Worm (Caenorhabditis elegans) whole organism, L1 larva: ENCODE measurements around the gene ugt-38.
A peak's percentile ranks its signal among the peaks of the same experiment; 100 is the strongest.

Experiments used
- C04F5.9 ChIP-seq: sonication (generic microtip); optimal IDR thresholded peaks from 2 replicates; lab custom pipeline; 2016; ENCODE audit warnings: missing genetic modification characterization, missing compliant biosample characterization
- F16B12.6 ChIP-seq: fragments of 150-350 bp; optimal IDR thresholded peaks from 2 replicates; lab custom pipeline; 2014; ENCODE audit warnings: missing biosample characterization, missing genetic modification characterization
- aly-2 ChIP-seq: fragments of 150-350 bp; optimal IDR thresholded peaks from 2 replicates; lab custom pipeline; 2014; ENCODE audit warnings: missing biosample characterization, missing genetic modification characterization
- ama-1 ChIP-seq: fragments of 150-350 bp; optimal IDR thresholded peaks from 2 replicates; lab custom pipeline; 2014
- blmp-1 ChIP-seq: fragments of 150-350 bp; optimal IDR thresholded peaks from 2 replicates; lab custom pipeline; 2014; ENCODE audit warnings: missing biosample characterization, missing genetic modification characterization
- ceh-63 ChIP-seq: fragments of 200-800 bp; sonication (Bioruptor generic); optimal IDR thresholded peaks from 2 replicates; lab custom pipeline; 2018; ENCODE audit warnings: mild to moderate bottlenecking, missing genetic modification characterization, missing compliant biosample characterization
- ceh-8 ChIP-seq: fragments of 200-800 bp; sonication (Bioruptor generic); optimal IDR thresholded peaks from 2 replicates; lab custom pipeline; 2018; ENCODE audit warnings: mild to moderate bottlenecking, missing genetic modification characterization, moderate library complexity, missing compliant biosample characterization
- dpl-1 ChIP-seq, 3 experiments: fragments of 150-350 bp in 2 of 3; sonication (generic microtip) in 1 of 3; optimal IDR thresholded peaks; 2 replicates each; lab custom pipeline; 2014 to 2017; ENCODE audit warnings: missing biosample characterization in 3 of 3, missing genetic modification characterization in 3 of 3, missing genetic modification reagents in 3 of 3
- dsc-1 ChIP-seq: sonication (generic microtip); optimal IDR thresholded peaks from 2 replicates; lab custom pipeline; 2016; ENCODE audit warnings: mild to moderate bottlenecking, missing genetic modification characterization, missing compliant biosample characterization
- efl-3 ChIP-seq: fragments of 200-800 bp; sonication (Bioruptor generic); optimal IDR thresholded peaks from 2 replicates; lab custom pipeline; 2018; ENCODE audit warnings: mild to moderate bottlenecking, missing genetic modification characterization, missing compliant biosample characterization
- egl-27 ChIP-seq, 2 experiments: fragments of 150-350 bp in 1 of 2; sonication (generic microtip); optimal IDR thresholded peaks; 3 replicates each; lab custom pipeline; 2017 to 2018; ENCODE audit warnings: missing biosample characterization in 2 of 2, missing genetic modification characterization in 2 of 2, missing genetic modification reagents in 2 of 2
- elt-2 ChIP-seq: sonication (generic microtip); optimal IDR thresholded peaks from 2 replicates; lab custom pipeline; 2016; ENCODE audit warnings: missing genetic modification characterization, mild to moderate bottlenecking, inconsistent platforms, missing compliant biosample characterization, missing genetic modification reagents
- ets-5 ChIP-seq: fragments of 200-800 bp; sonication (Bioruptor generic); IDR thresholded peaks from 2 replicates; pipeline ENCODE4 v1.3.6; 2022; ENCODE audit warnings: missing genetic modification characterization, missing compliant biosample characterization
- fkh-8 ChIP-seq: sonication (generic microtip); optimal IDR thresholded peaks from 2 replicates; lab custom pipeline; 2016; ENCODE audit warnings: mild to moderate bottlenecking, missing genetic modification characterization, missing compliant biosample characterization
- fos-1 ChIP-seq: fragments of 150-350 bp; optimal IDR thresholded peaks from 2 replicates; lab custom pipeline; 2014; ENCODE audit warnings: missing biosample characterization, missing genetic modification characterization
- grh-1 ChIP-seq: fragments of 200-800 bp; sonication (Bioruptor generic); IDR thresholded peaks from 2 replicates; pipeline ENCODE4 v1.3.6; 2022; ENCODE audit warnings: missing genetic modification reagents, missing genetic modification characterization, missing compliant biosample characterization
- hpl-2 ChIP-seq: fragments of 150-350 bp; optimal IDR thresholded peaks from 2 replicates; lab custom pipeline; 2014; ENCODE audit warnings: missing biosample characterization, missing genetic modification reagents, missing genetic modification characterization
- isw-1 ChIP-seq: fragments of 200-800 bp; sonication (Bioruptor generic); IDR thresholded peaks from 2 replicates; pipeline ENCODE4 v1.3.6; 2022; ENCODE audit warnings: missing genetic modification characterization, missing compliant biosample characterization
- lin-13 ChIP-seq: fragments of 150-350 bp; optimal IDR thresholded peaks from 2 replicates; lab custom pipeline; 2014; ENCODE audit warnings: missing biosample characterization, missing genetic modification reagents, missing genetic modification characterization
- lin-14 ChIP-seq: fragments of 200-800 bp; sonication (Bioruptor generic); optimal IDR thresholded peaks from 2 replicates; lab custom pipeline; 2018; ENCODE audit warnings: mild to moderate bottlenecking, missing genetic modification characterization, moderate library complexity, missing compliant biosample characterization
- lin-15B ChIP-seq: fragments of 150-350 bp; sonication (generic microtip); optimal IDR thresholded peaks from 3 replicates; lab custom pipeline; 2014; ENCODE audit warnings: missing biosample characterization, missing genetic modification characterization
- lin-35 ChIP-seq, 2 experiments: fragments of 150-350 bp; optimal IDR thresholded peaks; 2 replicates each; lab custom pipeline; 2014; ENCODE audit warnings: missing biosample characterization in 2 of 2, missing genetic modification characterization in 2 of 2, missing genetic modification reagents in 2 of 2
- lsy-2 ChIP-seq, 2 experiments: fragments of 150-350 bp; optimal IDR thresholded peaks; 2 replicates each; lab custom pipeline; 2014; ENCODE audit warnings: missing biosample characterization in 2 of 2, missing genetic modification characterization in 2 of 2
- mef-2 ChIP-seq: fragments of 150-350 bp; optimal IDR thresholded peaks from 2 replicates; lab custom pipeline; 2014; ENCODE audit warnings: missing biosample characterization, missing genetic modification characterization
- nhr-12 ChIP-seq: sonication (generic microtip); optimal IDR thresholded peaks from 2 replicates; lab custom pipeline; 2017; ENCODE audit warnings: missing biosample characterization, missing genetic modification characterization
- nhr-20 ChIP-seq: sonication (generic microtip); optimal IDR thresholded peaks from 2 replicates; lab custom pipeline; 2016; ENCODE audit warnings: mild to moderate bottlenecking, missing genetic modification characterization, missing compliant biosample characterization
- nhr-237 ChIP-seq: fragments of 150-350 bp; optimal IDR thresholded peaks from 2 replicates; lab custom pipeline; 2014; ENCODE audit warnings: missing biosample characterization, missing genetic modification characterization
- nhr-28 ChIP-seq: fragments of 150-350 bp; optimal IDR thresholded peaks from 2 replicates; lab custom pipeline; 2014; ENCODE audit warnings: missing biosample characterization, missing genetic modification characterization
- nhr-47 ChIP-seq: sonication (generic microtip); optimal IDR thresholded peaks from 2 replicates; lab custom pipeline; 2016; ENCODE audit warnings: mild to moderate bottlenecking, missing genetic modification characterization, moderate library complexity, missing compliant biosample characterization
- nhr-71 ChIP-seq: sonication (generic microtip); optimal IDR thresholded peaks from 2 replicates; lab custom pipeline; 2016; ENCODE audit warnings: mild to moderate bottlenecking, missing genetic modification characterization, moderate library complexity, missing compliant biosample characterization
- nhr-76 ChIP-seq: sonication (generic microtip); optimal IDR thresholded peaks from 2 replicates; lab custom pipeline; 2017; ENCODE audit warnings: missing biosample characterization, missing genetic modification characterization
- nhr-77 ChIP-seq: fragments of 150-350 bp; optimal IDR thresholded peaks from 2 replicates; lab custom pipeline; 2014; ENCODE audit warnings: missing biosample characterization, missing genetic modification characterization
- nhr-84 ChIP-seq: sonication (generic microtip); optimal IDR thresholded peaks from 2 replicates; lab custom pipeline; 2017; ENCODE audit warnings: missing biosample characterization, missing genetic modification characterization
- nhr-85 ChIP-seq: sonication (generic microtip); peaks from one replicate; lab custom pipeline; 2016; ENCODE audit warnings: missing genetic modification characterization, inconsistent platforms, missing compliant biosample characterization
- pax-3 ChIP-seq: fragments of 200-800 bp; sonication (Bioruptor generic); optimal IDR thresholded peaks from 2 replicates; lab custom pipeline; 2018; ENCODE audit warnings: mild to moderate bottlenecking, missing genetic modification characterization, moderate library complexity, missing compliant biosample characterization
- pqm-1 ChIP-seq: sonication (generic microtip); optimal IDR thresholded peaks from 3 replicates; lab custom pipeline; 2017; ENCODE audit warnings: missing biosample characterization, missing genetic modification characterization
- rnt-1 ChIP-seq: sonication (generic microtip); optimal IDR thresholded peaks from 2 replicates; lab custom pipeline; 2016; ENCODE audit warnings: mild to moderate bottlenecking, missing genetic modification characterization, moderate library complexity, missing compliant biosample characterization
- skn-1 ChIP-seq: fragments of 150-350 bp; optimal IDR thresholded peaks from 2 replicates; lab custom pipeline; 2014; ENCODE audit warnings: missing biosample characterization, missing genetic modification characterization
- snu-23 ChIP-seq: sonication (generic microtip); optimal IDR thresholded peaks from 2 replicates; lab custom pipeline; 2016; ENCODE audit warnings: missing genetic modification characterization, missing compliant biosample characterization
- sox-4 ChIP-seq: sonication (generic microtip); optimal IDR thresholded peaks from 2 replicates; lab custom pipeline; 2016; ENCODE audit warnings: missing genetic modification characterization, missing compliant biosample characterization
- sptf-1 ChIP-seq: fragments of 150-350 bp; optimal IDR thresholded peaks from 2 replicates; lab custom pipeline; 2014; ENCODE audit warnings: missing biosample characterization, missing genetic modification characterization
- sup-37 ChIP-seq: fragments of 200-800 bp; sonication (Bioruptor generic); optimal IDR thresholded peaks from 2 replicates; lab custom pipeline; 2018; ENCODE audit warnings: mild to moderate bottlenecking, missing genetic modification characterization, missing compliant biosample characterization
- swsn-7 ChIP-seq: sonication (generic microtip); optimal IDR thresholded peaks from 2 replicates; lab custom pipeline; 2016; ENCODE audit warnings: missing genetic modification characterization, missing compliant biosample characterization
- tlp-1 ChIP-seq: fragments of 150-350 bp; optimal IDR thresholded peaks from 2 replicates; lab custom pipeline; 2014; ENCODE audit warnings: missing biosample characterization, missing genetic modification characterization
- unc-30 ChIP-seq: sonication (generic microtip); optimal IDR thresholded peaks from 2 replicates; lab custom pipeline; 2017; ENCODE audit warnings: missing biosample characterization, missing genetic modification characterization
- unc-86 ChIP-seq: sonication (generic microtip); optimal IDR thresholded peaks from 2 replicates; lab custom pipeline; 2016; ENCODE audit warnings: missing genetic modification characterization, missing compliant biosample characterization
- unc-98 ChIP-seq: fragments of 200-800 bp; sonication (Bioruptor generic); IDR thresholded peaks from 2 replicates; pipeline ENCODE4 v1.3.6; 2022; ENCODE audit warnings: missing genetic modification characterization, missing compliant biosample characterization
- vab-15 ChIP-seq: sonication (generic microtip); optimal IDR thresholded peaks from 2 replicates; lab custom pipeline; 2017; ENCODE audit warnings: missing genotype, mild to moderate bottlenecking, missing genetic modification characterization, missing compliant biosample characterization
- zip-4 ChIP-seq: fragments of 200-800 bp; sonication (Bioruptor generic); optimal IDR thresholded peaks from 2 replicates; lab custom pipeline; 2018; ENCODE audit warnings: mild to moderate bottlenecking, missing genetic modification characterization, moderate library complexity, missing compliant biosample characterization
- ztf-4 ChIP-seq: fragments of 150-350 bp; optimal IDR thresholded peaks from 2 replicates; lab custom pipeline; 2014; ENCODE audit warnings: missing biosample characterization, missing genetic modification characterization

The ugt-38 gene

DNA sequence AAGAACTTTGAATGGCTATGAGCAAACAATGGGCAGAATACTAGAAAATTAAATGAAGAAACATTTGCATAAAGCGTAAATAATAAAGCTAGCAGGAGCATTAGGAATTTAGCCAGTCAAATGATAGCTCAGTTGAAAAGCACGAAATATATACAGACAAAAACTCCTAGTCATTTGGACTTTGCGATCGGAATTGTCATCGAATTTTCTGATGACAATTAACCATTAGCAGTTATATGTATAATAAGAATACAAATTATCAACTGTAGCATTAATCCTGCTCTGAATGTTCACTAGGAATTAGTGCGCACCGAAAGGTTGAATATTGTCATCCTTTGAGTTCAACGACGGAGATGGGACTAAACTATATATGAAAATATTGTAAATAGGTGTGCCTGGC, at the start of gene ugt-38:
TSS of gene ugt-38 (minus strand) at position 101 of the 400 bp plus-strand sequence.
- TF ChIP-seq unc-30 (no peak), F16B12.6 (no peak), swsn-7 (no peak), ets-5 (GFP tag; lab: Robert Waterston, UW) (no peak), lin-13 (no peak), nhr-28 (tag; lab: Kevin White, UChicago) (no peak), sptf-1 (tag; lab: Kevin White, UChicago) (no peak), elt-2 (tag; lab: Kevin White, UChicago) (no peak), nhr-237 (tag; lab: Kevin White, UChicago) (no peak)

DNA sequence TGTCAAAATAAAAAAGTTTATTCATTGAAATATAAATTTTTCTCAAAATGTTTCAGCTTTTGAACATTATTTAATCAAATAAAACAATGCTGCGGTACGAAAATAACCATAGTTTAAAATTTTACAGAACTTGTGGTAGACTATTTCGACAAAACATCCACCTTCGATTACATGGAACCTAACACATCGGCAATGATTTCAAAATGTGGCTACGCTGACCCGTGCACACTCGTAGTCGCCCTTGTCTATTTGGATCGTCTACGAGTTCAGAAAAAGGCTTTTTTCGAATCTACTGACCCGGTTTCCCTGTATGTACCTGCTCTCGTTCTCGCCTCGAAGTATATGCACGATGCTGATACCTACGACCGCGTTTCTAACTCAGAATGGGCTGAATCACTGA, 49.8 kb upstream of the ugt-38 start:
- no peak for TF ChIP-seq isw-1 (GFP tag; lab: Robert Waterston, UW)
- no peak for TF ChIP-seq blmp-1
- no peak for TF ChIP-seq hpl-2 (GFP tag; lab: Kevin White, UChicago)
- TF ChIP-seq dsc-1 (tag; lab: Kevin White, UChicago): no peak
- TF ChIP-seq lin-35 (GFP tag; optimal IDR thresholded peaks at IDR 0.05; lab: Kevin White, UChicago): no peak
- TF ChIP-seq sptf-1 (tag; lab: Kevin White, UChicago): no peak
- no peak for TF ChIP-seq ceh-8
- TF ChIP-seq lin-15B (tag; lab: Kevin White, UChicago): no peak
- TF ChIP-seq rnt-1 (tag; lab: Kevin White, UChicago): no peak

DNA sequence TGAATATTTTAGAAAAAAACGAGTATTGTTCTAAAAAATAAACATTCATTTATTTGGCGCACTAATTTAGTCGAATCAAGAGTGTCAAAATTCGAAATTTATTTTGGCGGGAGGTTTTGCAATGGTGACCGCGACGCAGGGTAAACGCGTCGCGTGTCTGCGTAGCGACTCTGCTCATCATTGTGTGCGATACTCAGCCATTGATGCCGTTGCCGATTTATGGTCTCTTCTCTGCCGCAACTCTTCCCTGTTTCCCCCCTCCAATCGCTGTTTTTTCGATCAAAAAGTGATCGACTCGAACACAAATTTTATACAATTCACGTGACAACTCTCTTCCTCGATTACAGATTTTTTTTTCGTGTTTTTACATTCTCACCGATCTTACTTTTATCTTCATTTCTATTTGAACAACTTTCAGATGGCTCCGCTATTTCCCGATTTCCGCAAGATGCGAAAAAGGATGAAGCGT, 49.3 kb upstream of the ugt-38 start, which contains the start of gene F09G2.2:
TSS of gene F09G2.2 (plus strand) at position 419 of the 469 bp plus-strand sequence.
- TF ChIP-seq elt-2 (tag; lab: Kevin White, UChicago) (peak; percentile 78), fkh-8 (tag; lab: Kevin White, UChicago) (peak; percentile 90), unc-98 (GFP tag; lab: Robert Waterston, UW) (peak; percentile 66; the same call in 1 of the 2 replicates), aly-2 (peak; percentile 46), snu-23 (GFP tag; lab: Kevin White, UChicago) (peak; percentile 96), nhr-84 (tag; lab: Kevin White, UChicago) (no peak), nhr-71 (tag; lab: Kevin White, UChicago) (peak; percentile 95), ztf-4 (tag; lab: Kevin White, UChicago) (peak; percentile 69), lin-35 (GFP tag; optimal IDR thresholded peaks at IDR 0.05; lab: Kevin White, UChicago) (peak; percentile 96 to 97), nhr-77 (tag; lab: Kevin White, UChicago) (peak; percentile 86), sox-4 (tag; lab: Kevin White, UChicago) (no peak), nhr-47 (tag; lab: Kevin White, UChicago) (peak; percentile 91), zip-4 (GFP tag; lab: Kevin White, UChicago) (peak; percentile 73), vab-15 (peak; percentile 34), sup-37 (GFP tag; lab: Kevin White, UChicago) (peak; percentile 30), skn-1 (tag; lab: Kevin White, UChicago) (peak; percentile 92), pax-3 (peak; percentile 60), nhr-76 (tag; lab: Kevin White, UChicago) (no peak), ama-1 (lab: Kevin White, UChicago) (peak; percentile 63), nhr-20 (tag; lab: Kevin White, UChicago) (peak; percentile 94), efl-3 (no peak), lsy-2 (tag; optimal IDR thresholded peaks at IDR 0.05; lab: Kevin White, UChicago) (peak; percentile 90 to 95), dpl-1 (GFP tag; optimal IDR thresholded peaks at IDR 0.05; lab: Kevin White, UChicago) (peak; percentile 92 to 93 (median 92)), unc-86 (peak; percentile 83), egl-27 (tag; optimal IDR thresholded peaks at IDR 0.05; lab: Kevin White, UChicago) (no peak), lin-13 (peak; percentile 90), F16B12.6 (peak; percentile 62), grh-1 (GFP tag; lab: Robert Waterston, UW) (peak; percentile 87), lin-14 (peak; percentile 91), tlp-1 (tag; lab: Kevin White, UChicago) (no peak), ets-5 (GFP tag; lab: Robert Waterston, UW) (no peak), ceh-63 (GFP tag; lab: Kevin White, UChicago) (no peak), pqm-1 (no peak), mef-2 (tag; lab: Kevin White, UChicago) (peak; percentile 62), fos-1 (tag; lab: Kevin White, UChicago) (peak; percentile 83), isw-1 (GFP tag; lab: Robert Waterston, UW) (peak; percentile 88), C04F5.9 (tag; lab: Kevin White, UChicago) (peak; percentile 22), nhr-28 (tag; lab: Kevin White, UChicago) (no peak), nhr-12 (tag; lab: Kevin White, UChicago) (no peak), nhr-85 (tag; lab: Kevin White, UChicago) (peak; percentile 96)
